Worm (Caenorhabditis elegans): Measurements from ENCODE around the gene ebp-2.

- TF ChIP-seq med-1 (GFP tag; optimal IDR thresholded peaks at IDR 0.05; ENCODE audit: insufficient read depth) (no peak), ztf-23 (GFP tag; IDR thresholded peaks at IDR 0.05) (no peak), flt-1 (GFP tag; IDR thresholded peaks at IDR 0.05) (no peak), cog-1 (tag; optimal IDR thresholded peaks at IDR 0.05) (no peak), klf-2 (GFP tag; conservative IDR thresholded peaks at IDR 0.05) (no peak), ztf-29 (GFP tag; IDR thresholded peaks at IDR 0.05) (0 out of 2 replicates have a peak, but pooled peaks have one; percentile 11), ref-1 (GFP tag; conservative IDR thresholded peaks at IDR 0.05) (no peak)
Observed at ce11 chrII:11464427-11464944, 22.0 kb downstream of the ebp-2 start, which contains the start of the genes aars-1 and rga-1.

All from whole organism, midembryonic.